4 worm cellular contexts compared by ENCODE assay signal in genomic region chrIV:4398420-4398819, ce11.
TF ChIP-seq lines count a peak whose summit lies in the region.

No protein-coding gene starts in this region.

TF ChIP-seq in whole organism, L2 larva, 48 proteins besides CTCF, POLR2A, EP300 and RAD21:
- no peak for TF ChIP-seq nhr-6 (tag; optimal IDR thresholded peaks at IDR 0.05; lab: Kevin White, UChicago)
- peak in 1 of 2 experiments; percentile 8 for TF ChIP-seq mdl-1 (tag; optimal IDR thresholded peaks at IDR 0.05; lab: Kevin White, UChicago)
- peak; percentile 51 for TF ChIP-seq F13H6.1 (tag; optimal IDR thresholded peaks at IDR 0.05; lab: Kevin White, UChicago)
- TF ChIP-seq mab-5 (tag; optimal IDR thresholded peaks at IDR 0.05; lab: Kevin White, UChicago): no peak
- no peak for TF ChIP-seq egl-27 (tag; optimal IDR thresholded peaks at IDR 0.05; lab: Kevin White, UChicago)
- TF ChIP-seq blmp-1 (tag; optimal IDR thresholded peaks at IDR 0.05; lab: Kevin White, UChicago; ENCODE audit: insufficient read depth): peak; percentile 38
- peak; percentile 12 for TF ChIP-seq Y55F3AM.14 (GFP tag; optimal IDR thresholded peaks at IDR 0.05; lab: Kevin White, UChicago)
- no peak for TF ChIP-seq sem-4 (tag; optimal IDR thresholded peaks at IDR 0.05; lab: Kevin White, UChicago)
- TF ChIP-seq ztf-4 (tag; optimal IDR thresholded peaks at IDR 0.05; lab: Kevin White, UChicago): no peak
- peak; percentile 16 for TF ChIP-seq unc-55 (GFP tag; optimal IDR thresholded peaks at IDR 0.05; lab: Kevin White, UChicago)
- TF ChIP-seq nhr-237 (tag; optimal IDR thresholded peaks at IDR 0.05; lab: Kevin White, UChicago): no peak
- TF ChIP-seq sma-9 (GFP tag; optimal IDR thresholded peaks at IDR 0.05; lab: Kevin White, UChicago): peak; percentile 26
- no peak for TF ChIP-seq sma-9 (tag; optimal IDR thresholded peaks at IDR 0.05; lab: Kevin White, UChicago)
- TF ChIP-seq nhr-21 (tag; optimal IDR thresholded peaks at IDR 0.05; lab: Kevin White, UChicago): peak; percentile 45
- TF ChIP-seq nhr-25 (tag; optimal IDR thresholded peaks at IDR 0.05; lab: Kevin White, UChicago): peak; percentile 53
- peak; percentile 2 for TF ChIP-seq nhr-129 (tag; optimal IDR thresholded peaks at IDR 0.05; lab: Kevin White, UChicago)
- no peak for TF ChIP-seq nhr-10 (tag; optimal IDR thresholded peaks at IDR 0.05; lab: Kevin White, UChicago)

TF ChIP-seq in whole organism, L4 larva, 104 proteins besides CTCF, POLR2A, EP300 and RAD21 (continues in another document):
- TF ChIP-seq nhr-111 (GFP tag; optimal IDR thresholded peaks at IDR 0.05; lab: Kevin White, UChicago) (no peak), hlh-30 (tag; optimal IDR thresholded peaks at IDR 0.05; lab: Kevin White, UChicago; ENCODE audit: insufficient read depth) (peak; percentile 2), lir-3 (tag; optimal IDR thresholded peaks at IDR 0.05; lab: Kevin White, UChicago) (no peak), hif-1 (tag; optimal IDR thresholded peaks at IDR 0.05; lab: Kevin White, UChicago) (no peak), zfp-3 (GFP tag; conservative IDR thresholded peaks at IDR 0.05; lab: Robert Waterston, UW) (no peak), hmg-1.1 (GFP tag; IDR thresholded peaks at IDR 0.05; lab: Robert Waterston, UW) (peak; percentile 46), dpl-1 (GFP tag; optimal IDR thresholded peaks at IDR 0.05; lab: Kevin White, UChicago) (no peak), ceh-82 (tag; optimal IDR thresholded peaks at IDR 0.05; lab: Kevin White, UChicago) (no peak), mep-1 (tag; optimal IDR thresholded peaks at IDR 0.05; lab: Kevin White, UChicago) (peak; percentile 39), fos-1 (tag; optimal IDR thresholded peaks at IDR 0.05; lab: Kevin White, UChicago) (no peak), vab-7 (GFP tag; IDR thresholded peaks at IDR 0.05; lab: Robert Waterston, UW) (no peak), madf-5 (GFP tag; IDR thresholded peaks at IDR 0.05; lab: Robert Waterston, UW) (no peak), ceh-62 (tag; optimal IDR thresholded peaks at IDR 0.05; lab: Kevin White, UChicago) (no peak), ama-1 (optimal IDR thresholded peaks at IDR 0.05; lab: Kevin White, UChicago) (no peak), nhr-41 (GFP tag; IDR thresholded peaks at IDR 0.05; lab: Robert Waterston, UW) (no peak), saeg-2 (GFP tag; IDR thresholded peaks at IDR 0.05; lab: Robert Waterston, UW) (no peak), zip-11 (GFP tag; IDR thresholded peaks at IDR 0.05; lab: Robert Waterston, UW) (no peak), ceh-44 (GFP tag; IDR thresholded peaks at IDR 0.05; lab: Robert Waterston, UW) (no peak), ceh-20 (GFP tag; IDR thresholded peaks at IDR 0.05; lab: Robert Waterston, UW) (no peak), nhr-6 (tag; optimal IDR thresholded peaks at IDR 0.05; lab: Kevin White, UChicago) (no peak), nhr-28 (tag; optimal IDR thresholded peaks at IDR 0.05; lab: Kevin White, UChicago) (no peak), snpc-4 (tag; optimal IDR thresholded peaks at IDR 0.05; lab: Kevin White, UChicago) (no peak), lim-7 (GFP tag; IDR thresholded peaks at IDR 0.05; lab: Robert Waterston, UW) (no peak), daf-8 (GFP tag; IDR thresholded peaks at IDR 0.05; lab: Robert Waterston, UW) (no peak), daf-12 (tag; optimal IDR thresholded peaks at IDR 0.05; lab: Kevin White, UChicago) (no peak), ztf-11 (tag; optimal IDR thresholded peaks at IDR 0.05; lab: Kevin White, UChicago) (no peak), gei-8 (GFP tag; optimal IDR thresholded peaks at IDR 0.05; lab: Kevin White, UChicago) (no peak), unc-130 (GFP tag; optimal IDR thresholded peaks at IDR 0.05; lab: Kevin White, UChicago) (no peak)

TF ChIP-seq in whole organism, late embryonic, 69 proteins besides CTCF, POLR2A, EP300 and RAD21:
- TF ChIP-seq ref-2 (tag; optimal IDR thresholded peaks at IDR 0.05; lab: Kevin White, UChicago) (no peak), elt-2 (tag; optimal IDR thresholded peaks at IDR 0.05; lab: Kevin White, UChicago) (peak; percentile 28), unc-55 (GFP tag; optimal IDR thresholded peaks at IDR 0.05; lab: Kevin White, UChicago) (peak; percentile 37), ahr-1 (tag; optimal IDR thresholded peaks at IDR 0.05; lab: Kevin White, UChicago) (no peak), ceh-31 (tag; optimal IDR thresholded peaks at IDR 0.05; lab: Kevin White, UChicago) (peak; percentile 26), F13H6.1 (tag; optimal IDR thresholded peaks at IDR 0.05; lab: Kevin White, UChicago) (peak; percentile 15), pqm-1 (tag; optimal IDR thresholded peaks at IDR 0.05; lab: Kevin White, UChicago) (no peak), sdc-2 (tag; optimal IDR thresholded peaks at IDR 0.05; lab: Kevin White, UChicago) (peak; percentile 5), ceh-18 (tag; optimal IDR thresholded peaks at IDR 0.05; lab: Kevin White, UChicago) (peak; percentile 2), nfya-1 (tag; optimal IDR thresholded peaks at IDR 0.05; lab: Kevin White, UChicago) (peak; percentile 13), fax-1 (tag; optimal IDR thresholded peaks at IDR 0.05; lab: Kevin White, UChicago) (no peak), rnt-1 (tag; optimal IDR thresholded peaks at IDR 0.05; lab: Kevin White, UChicago) (peak; percentile 54), che-1 (tag; optimal IDR thresholded peaks at IDR 0.05; lab: Kevin White, UChicago) (peak; percentile 19)

TF ChIP-seq in whole organism, mixed stage, embryonic, 35 proteins besides CTCF, POLR2A, EP300 and RAD21:
- TF ChIP-seq unc-120 (tag; optimal IDR thresholded peaks at IDR 0.05; lab: Kevin White, UChicago; ENCODE audit: poor library complexity, severe bottlenecking) (peak; percentile 2), cnd-1 (tag; optimal IDR thresholded peaks at IDR 0.05; lab: Kevin White, UChicago) (peak; percentile 19), lsy-2 (tag; optimal IDR thresholded peaks at IDR 0.05; lab: Kevin White, UChicago) (peak; percentile 18), mls-2 (tag; optimal IDR thresholded peaks at IDR 0.05; lab: Kevin White, UChicago) (no peak), unc-62 (GFP tag; optimal IDR thresholded peaks at IDR 0.05; lab: Kevin White, UChicago) (peak; percentile 5), ztf-11 (tag; optimal IDR thresholded peaks at IDR 0.05; lab: Kevin White, UChicago) (no peak), ham-2 (GFP tag; optimal IDR thresholded peaks at IDR 0.05; lab: Kevin White, UChicago) (peak; percentile 72), elt-3 (tag; optimal IDR thresholded peaks at IDR 0.05; lab: Kevin White, UChicago) (no peak), pha-4 (tag; optimal IDR thresholded peaks at IDR 0.05; lab: Kevin White, UChicago) (peak; percentile 14)
